Worm (Caenorhabditis elegans) whole organism, L3 larva: ENCODE data around the gene Y41E3.18.

Experiments
- elt-2 ChIP-seq: sonication (generic microtip); optimal IDR thresholded peaks from 2 replicates; lab custom pipeline; 2016; ENCODE audit warnings: missing genetic modification reagents, mild to moderate bottlenecking, missing genetic modification characterization, missing compliant biosample characterization
- nhr-12 ChIP-seq: fragments of 150-350 bp; optimal IDR thresholded peaks from 2 replicates; lab custom pipeline; 2014; ENCODE audit warnings: missing biosample characterization, missing genetic modification characterization

DNA sequence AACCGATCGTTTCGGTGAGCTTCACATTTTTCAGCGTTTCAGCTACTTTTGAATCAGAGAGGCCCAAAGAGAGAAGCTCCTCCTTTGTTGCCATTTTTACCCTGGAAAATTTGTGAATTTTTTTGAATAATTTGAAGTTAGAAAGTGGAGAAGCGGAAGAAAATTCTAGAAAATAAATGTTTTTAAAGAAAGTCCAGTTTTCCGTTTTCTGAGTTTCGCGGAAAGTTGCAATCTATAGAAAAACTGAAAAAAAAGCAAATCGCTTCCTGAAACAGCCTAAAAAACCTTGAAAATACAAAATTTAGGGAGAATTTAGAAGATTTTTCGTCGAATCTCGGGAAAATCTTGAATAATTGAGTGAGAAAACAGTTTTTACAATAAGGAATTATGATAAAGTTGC lies 52.5 kb downstream of the Y41E3.18 start, which contains the start of gene qars-1:
- TF ChIP-seq nhr-12: no peak
- no peak for TF ChIP-seq elt-2 (tag; lab: Kevin White, UChicago)
